Worm (Caenorhabditis elegans) whole organism, early embryonic: Measurements from ENCODE around the gene F45E10.2.

Experiments used
- B0310.2 ChIP-seq: sonication (generic microtip); optimal IDR thresholded peaks from 2 replicates; lab custom pipeline; 2016; ENCODE audit warnings: mild to moderate bottlenecking, missing genetic modification characterization, missing compliant biosample characterization
- ama-1 ChIP-seq: fragments of 150-350 bp; optimal IDR thresholded peaks from 2 replicates; lab custom pipeline; 2014
- ceh-13 ChIP-seq: fragments of 200-800 bp; sonication (Bioruptor generic); optimal IDR thresholded peaks from 2 replicates; lab custom pipeline; 2018; ENCODE audit warnings: mild to moderate bottlenecking, missing genetic modification characterization, missing compliant biosample characterization
- ceh-36 ChIP-seq: sonication (generic microtip); optimal IDR thresholded peaks from 2 replicates; lab custom pipeline; 2016; ENCODE audit warnings: missing genetic modification characterization, inconsistent platforms, missing compliant biosample characterization
- ets-7 ChIP-seq: sonication (generic microtip); optimal IDR thresholded peaks from 2 replicates; lab custom pipeline; 2016; ENCODE audit warnings: missing genotype, missing genetic modification characterization, missing compliant biosample characterization
- flt-1 ChIP-seq: fragments of 200-800 bp; sonication (Bioruptor generic); IDR thresholded peaks from 2 replicates; pipeline ENCODE4 v1.3.6; 2022; ENCODE audit warnings: missing genetic modification characterization, missing compliant biosample characterization
- hmbx-1 ChIP-seq: sonication (generic microtip); optimal IDR thresholded peaks from 2 replicates; lab custom pipeline; 2016; ENCODE audit warnings: mild to moderate bottlenecking, missing genetic modification characterization, missing compliant biosample characterization
- hmg-4 ChIP-seq: fragments of 200-800 bp; sonication (Bioruptor generic); optimal IDR thresholded peaks from 2 replicates; lab custom pipeline; 2018; ENCODE audit warnings: mild to moderate bottlenecking, missing genetic modification characterization, missing compliant biosample characterization
- hnd-1 ChIP-seq: sonication (generic microtip); optimal IDR thresholded peaks from 2 replicates; lab custom pipeline; 2016; ENCODE audit warnings: missing genetic modification characterization, missing compliant biosample characterization
- scrt-1 ChIP-seq: fragments of 200-800 bp; sonication (Bioruptor generic); IDR thresholded peaks from 2 replicates; pipeline ENCODE4 v1.3.6; 2022; ENCODE audit warnings: missing genetic modification characterization, missing compliant biosample characterization
- sea-1 ChIP-seq: fragments of 200-800 bp; sonication (Bioruptor generic); conservative IDR thresholded peaks from 2 replicates; pipeline ENCODE4 v1.3.6; 2022; ENCODE audit warnings: missing genetic modification characterization, missing compliant biosample characterization
- tbx-37 ChIP-seq: fragments of 200-800 bp; sonication (Bioruptor generic); conservative IDR thresholded peaks from 2 replicates; pipeline ENCODE4 v1.3.6; 2022; ENCODE audit warnings: missing genetic modification reagents, missing genetic modification characterization, missing compliant biosample characterization

ce11 chrII:11099841-11100240, 44.7 kb upstream of the F45E10.2 start, which contains the start of gene C09H10.4:
- TF ChIP-seq ama-1 (lab: Kevin White, UChicago) (no peak), ets-7 (no peak), ceh-13 (no peak), hmg-4 (no peak), scrt-1 (GFP tag; lab: Robert Waterston, UW) (no peak), flt-1 (no peak), B0310.2 (tag; lab: Kevin White, UChicago) (no peak), tbx-37 (no peak), hmbx-1 (tag; lab: Kevin White, UChicago) (no peak), hnd-1 (tag; lab: Kevin White, UChicago) (no peak), sea-1 (no peak), ceh-36 (tag; lab: Kevin White, UChicago) (no peak)
